Worm (Caenorhabditis elegans): Measurements from ENCODE around the gene F28C6.10.
A peak's percentile ranks its signal among the peaks of the same experiment; 100 is the strongest.

The F28C6.10 gene

DNA sequence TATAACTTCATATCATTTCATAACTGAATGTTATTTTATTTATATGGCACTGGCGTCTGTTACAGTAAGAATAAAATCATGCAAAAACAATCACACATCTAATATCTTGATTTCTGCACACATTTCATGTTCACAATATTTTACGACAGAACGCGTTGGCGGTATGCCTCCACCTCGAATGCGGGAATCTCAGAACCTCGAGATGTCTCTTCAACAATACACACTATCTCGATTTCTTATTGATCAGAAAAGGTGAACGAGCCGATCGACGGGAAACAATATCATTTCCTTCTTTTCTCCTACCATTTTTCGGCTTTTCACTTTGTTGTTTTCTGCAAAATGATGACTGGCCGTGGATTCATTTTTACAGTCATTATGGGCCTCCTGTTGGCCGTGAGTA, at the start of gene F28C6.10:
Gene F28C6.10, plus strand, starts transcription at position 301 of the 400 bp plus-strand sequence.
- no peak for TF ChIP-seq unc-30 (tag; optimal IDR thresholded peaks at IDR 0.05)

- TF ChIP-seq hlh-4 (tag; optimal IDR thresholded peaks at IDR 0.05) (no peak), nhr-28 (tag; optimal IDR thresholded peaks at IDR 0.05) (no peak), aha-1 (tag; optimal IDR thresholded peaks at IDR 0.05) (no peak), grh-1 (GFP tag; IDR thresholded peaks at IDR 0.05) (no peak), irx-1 (tag; optimal IDR thresholded peaks at IDR 0.05) (no peak), egl-13 (tag; optimal IDR thresholded peaks at IDR 0.05) (no peak), fkh-10 (GFP tag; optimal IDR thresholded peaks at IDR 0.05) (peak; percentile 98), ama-1 (optimal IDR thresholded peaks at IDR 0.05) (no peak), mdl-1 (tag; optimal IDR thresholded peaks at IDR 0.05) (no peak), nhr-84 (tag; optimal IDR thresholded peaks at IDR 0.05) (no peak), hlh-17 (GFP tag; optimal IDR thresholded peaks at IDR 0.05; ENCODE audit: borderline replicate concordance) (no peak), dsc-1 (tag; optimal IDR thresholded peaks at IDR 0.05) (peak; percentile 6), nhr-71 (tag; optimal IDR thresholded peaks at IDR 0.05) (peak; percentile 9), lin-14 (GFP tag; optimal IDR thresholded peaks at IDR 0.05) (peak; percentile 46), snpc-4 (tag; optimal IDR thresholded peaks at IDR 0.05) (no peak), C34B4.2 (tag; optimal IDR thresholded peaks at IDR 0.05) (no peak), snu-23 (GFP tag; optimal IDR thresholded peaks at IDR 0.05) (peak; percentile 13), isw-1 (GFP tag; IDR thresholded peaks at IDR 0.05) (no peak), nhr-47 (tag; optimal IDR thresholded peaks at IDR 0.05) (peak; percentile 18), ceh-90 (tag; optimal IDR thresholded peaks at IDR 0.05) (no peak), ceh-82 (tag; optimal IDR thresholded peaks at IDR 0.05) (no peak), elt-2 (tag; optimal IDR thresholded peaks at IDR 0.05) (no peak), lsy-2 (tag; optimal IDR thresholded peaks at IDR 0.05) (no peak), sptf-1 (tag; optimal IDR thresholded peaks at IDR 0.05) (no peak), mef-2 (tag; optimal IDR thresholded peaks at IDR 0.05) (no peak), ces-1 (GFP tag; optimal IDR thresholded peaks at IDR 0.05) (peak; percentile 43), ztf-11 (tag; optimal IDR thresholded peaks at IDR 0.05) (no peak), lin-13 (GFP tag; optimal IDR thresholded peaks at IDR 0.05) (no peak), nhr-85 (tag) (no peak), swsn-7 (tag; optimal IDR thresholded peaks at IDR 0.05) (peak; percentile 12), efl-3 (GFP tag; optimal IDR thresholded peaks at IDR 0.05) (no peak), tbx-2 (tag; optimal IDR thresholded peaks at IDR 0.05) (no peak), nhr-90 (tag; optimal IDR thresholded peaks at IDR 0.05; ENCODE audit: poor library complexity) (no peak)
These were observed 48.6 kb upstream of the F28C6.10 start for ce11 chrII:8559188-8559587.

DNA sequence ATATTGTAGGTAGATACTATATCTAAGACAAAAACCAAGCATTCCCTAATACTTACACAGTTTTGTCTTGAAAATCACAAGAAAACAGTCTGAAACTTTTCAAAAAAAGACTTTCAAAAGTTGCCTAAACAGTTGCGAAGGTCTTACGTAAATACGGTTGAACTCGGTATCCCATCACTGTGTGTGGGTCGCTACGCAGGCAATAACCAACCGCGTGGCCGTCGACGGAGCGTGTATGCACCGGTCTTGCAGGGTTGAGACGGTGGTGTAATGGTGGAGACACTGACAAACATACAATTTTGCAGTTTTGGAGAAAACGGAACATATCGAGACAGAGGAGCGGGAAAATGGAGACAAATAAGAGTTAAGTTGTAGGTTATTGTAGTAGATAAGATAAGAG, 46.5 kb upstream of the F28C6.10 start, which contains the start of gene iff-2:
Gene iff-2, minus strand, starts transcription at position 141 of the 400 bp plus-strand sequence.
- TF ChIP-seq pqm-1 (tag; optimal IDR thresholded peaks at IDR 0.05) (peak; percentile 54), nhr-28 (tag; optimal IDR thresholded peaks at IDR 0.05) (no peak), irx-1 (tag; optimal IDR thresholded peaks at IDR 0.05) (peak; percentile 96), grh-1 (GFP tag; IDR thresholded peaks at IDR 0.05) (peak; percentile 97), mab-9 (GFP tag; IDR thresholded peaks at IDR 0.05) (peak; percentile 92), efl-1 (optimal IDR thresholded peaks at IDR 0.05) (peak; percentile 98), efl-1 (GFP tag; optimal IDR thresholded peaks at IDR 0.05 in 1 of 2) (peak; percentile 91 to 100), tlp-1 (tag; optimal IDR thresholded peaks at IDR 0.05) (no peak), efl-3 (GFP tag; optimal IDR thresholded peaks at IDR 0.05) (peak; percentile 77), nhr-90 (tag; optimal IDR thresholded peaks at IDR 0.05; ENCODE audit: poor library complexity) (peak; percentile 99), ceh-63 (GFP tag; optimal IDR thresholded peaks at IDR 0.05) (no peak), lsy-2 (tag; optimal IDR thresholded peaks at IDR 0.05) (peak; percentile 98), lin-39 (tag; optimal IDR thresholded peaks at IDR 0.05) (peak; percentile 93), egl-27 (tag; optimal IDR thresholded peaks at IDR 0.05) (peak; percentile 90 to 96), C04F5.9 (tag; optimal IDR thresholded peaks at IDR 0.05) (peak; percentile 98), lin-13 (GFP tag; optimal IDR thresholded peaks at IDR 0.05) (peak; percentile 100), snpc-4 (tag; optimal IDR thresholded peaks at IDR 0.05) (peak; percentile 90), fkh-10 (GFP tag; optimal IDR thresholded peaks at IDR 0.05) (peak; percentile 99), sox-4 (tag; optimal IDR thresholded peaks at IDR 0.05) (peak; percentile 95), jun-1 (tag; optimal IDR thresholded peaks at IDR 0.05) (peak; percentile 99), blmp-1 (tag; optimal IDR thresholded peaks at IDR 0.05) (peak; percentile 97), dsc-1 (tag; optimal IDR thresholded peaks at IDR 0.05) (peak; percentile 99), ceh-88 (GFP tag; IDR thresholded peaks at IDR 0.05) (peak; percentile 97), nhr-19 (GFP tag; conservative IDR thresholded peaks at IDR 0.05) (peak; percentile 99), nhr-47 (tag; optimal IDR thresholded peaks at IDR 0.05) (peak; percentile 99), F16B12.6 (tag; optimal IDR thresholded peaks at IDR 0.05) (peak; percentile 85), rnt-1 (tag; optimal IDR thresholded peaks at IDR 0.05) (peak; percentile 98), nhr-20 (tag; optimal IDR thresholded peaks at IDR 0.05) (peak; percentile 100)
